Worm (Caenorhabditis elegans) whole organism, mixed stage, embryonic: ENCODE measurements around the gene D1046.18.

ENCODE experiments used
- M03D4.4 ChIP-seq: sonication (generic microtip); optimal IDR thresholded peaks from 2 replicates; lab custom pipeline; 2017; ENCODE audit warnings: mild to moderate bottlenecking, missing genetic modification characterization, missing compliant biosample characterization
- bed-3 ChIP-seq: fragments of 200-800 bp; sonication (Bioruptor generic); optimal IDR thresholded peaks from 3 replicates; lab custom pipeline; 2018; ENCODE audit warnings: mild to moderate bottlenecking, missing genetic modification characterization, moderate library complexity, missing compliant biosample characterization
- blmp-1 ChIP-seq: fragments of 150-350 bp; optimal IDR thresholded peaks from 2 replicates; lab custom pipeline; 2014; ENCODE audit warnings: missing biosample characterization, missing genetic modification characterization
- ceh-39 ChIP-seq: fragments of 150-350 bp; optimal IDR thresholded peaks from 2 replicates; lab custom pipeline; 2014; ENCODE audit warnings: missing biosample characterization, missing genetic modification characterization
- ceh-43 ChIP-seq: fragments of 200-800 bp; sonication (Bioruptor generic); optimal IDR thresholded peaks from 2 replicates; lab custom pipeline; 2018; ENCODE audit warnings: mild to moderate bottlenecking, missing genetic modification characterization, moderate library complexity, missing compliant biosample characterization
- ceh-83 ChIP-seq: fragments of 200-800 bp; sonication (Bioruptor generic); optimal IDR thresholded peaks from 2 replicates; lab custom pipeline; 2018; ENCODE audit warnings: mild to moderate bottlenecking, missing genetic modification characterization, missing compliant biosample characterization
- ces-1 ChIP-seq: fragments of 150-350 bp; optimal IDR thresholded peaks from 2 replicates; lab custom pipeline; 2014; ENCODE audit warnings: missing biosample characterization, missing genetic modification reagents, missing genetic modification characterization
- cnd-1 ChIP-seq: fragments of 200-800 bp; sonication (Bioruptor generic); optimal IDR thresholded peaks from 2 replicates; lab custom pipeline; 2018; ENCODE audit warnings: mild to moderate bottlenecking, missing genetic modification characterization, missing compliant biosample characterization
- drap-1 ChIP-seq: fragments of 200-800 bp; sonication (Bioruptor generic); optimal IDR thresholded peaks from 3 replicates; lab custom pipeline; 2018; ENCODE audit warnings: mild to moderate bottlenecking, missing genetic modification characterization, missing compliant biosample characterization
- elt-1 ChIP-seq: sonication (generic microtip); optimal IDR thresholded peaks from 2 replicates; lab custom pipeline; 2017; ENCODE audit warnings: missing genetic modification characterization, mild to moderate bottlenecking, missing compliant biosample characterization, antibody characterized with exemption, moderate library complexity, borderline replicate concordance; ENCODE audit not compliant: insufficient read depth
- elt-3 ChIP-seq: fragments of 150-350 bp; optimal IDR thresholded peaks from 2 replicates; lab custom pipeline; 2014; ENCODE audit warnings: missing biosample characterization, missing genetic modification characterization
- flh-1 ChIP-seq: fragments of 200-800 bp; sonication (Bioruptor generic); optimal IDR thresholded peaks from 2 replicates; lab custom pipeline; 2018; ENCODE audit warnings: mild to moderate bottlenecking, missing genetic modification characterization, moderate library complexity, missing compliant biosample characterization
- ham-2 ChIP-seq: fragments of 200-800 bp; sonication (Bioruptor generic); optimal IDR thresholded peaks from 2 replicates; lab custom pipeline; 2018; ENCODE audit warnings: mild to moderate bottlenecking, missing genetic modification characterization, missing compliant biosample characterization
- hlh-1 ChIP-seq: fragments of 150-350 bp; optimal IDR thresholded peaks from 2 replicates; lab custom pipeline; 2014; ENCODE audit warnings: missing biosample characterization, missing genetic modification reagents, missing genetic modification characterization
- lin-13 ChIP-seq: fragments of 150-350 bp; optimal IDR thresholded peaks from 2 replicates; lab custom pipeline; 2014; ENCODE audit warnings: missing biosample characterization, missing genetic modification characterization
- lin-32 ChIP-seq: fragments of 200-800 bp; sonication (Bioruptor generic); optimal IDR thresholded peaks from 2 replicates; lab custom pipeline; 2018; ENCODE audit warnings: mild to moderate bottlenecking, missing genetic modification characterization, missing compliant biosample characterization
- lsy-2 ChIP-seq: fragments of 150-350 bp; optimal IDR thresholded peaks from 2 replicates; lab custom pipeline; 2014; ENCODE audit warnings: missing biosample characterization, missing genetic modification characterization
- mab-5 ChIP-seq: fragments of 150-350 bp; optimal IDR thresholded peaks from 2 replicates; lab custom pipeline; 2014; ENCODE audit warnings: missing biosample characterization, missing genetic modification characterization
- mep-1 ChIP-seq: fragments of 150-350 bp; optimal IDR thresholded peaks from 2 replicates; lab custom pipeline; 2017; ENCODE audit warnings: missing biosample characterization, missing genetic modification reagents, missing genetic modification characterization, inconsistent platforms
- mls-2 ChIP-seq: sonication (generic microtip); optimal IDR thresholded peaks from 2 replicates; lab custom pipeline; 2016; ENCODE audit warnings: mild to moderate bottlenecking, missing genetic modification characterization, moderate library complexity, missing compliant biosample characterization
- nhr-12 ChIP-seq: fragments of 150-350 bp; optimal IDR thresholded peaks from 2 replicates; lab custom pipeline; 2014; ENCODE audit warnings: missing biosample characterization, missing genetic modification characterization
- nhr-2 ChIP-seq: fragments of 150-350 bp; optimal IDR thresholded peaks from 2 replicates; lab custom pipeline; 2014; ENCODE audit warnings: missing biosample characterization, missing genetic modification characterization
- nhr-237 ChIP-seq: fragments of 150-350 bp; optimal IDR thresholded peaks from 2 replicates; lab custom pipeline; 2014; ENCODE audit warnings: missing biosample characterization, missing genetic modification characterization
- nhr-28 ChIP-seq: fragments of 150-350 bp; optimal IDR thresholded peaks from 2 replicates; lab custom pipeline; 2014; ENCODE audit warnings: missing biosample characterization, missing genetic modification characterization
- nhr-76 ChIP-seq: sonication (generic microtip); optimal IDR thresholded peaks from 2 replicates; lab custom pipeline; 2017; ENCODE audit warnings: missing biosample characterization, missing genetic modification characterization
- pha-4 ChIP-seq: fragments of 150-350 bp; optimal IDR thresholded peaks from 2 replicates; lab custom pipeline; 2018; ENCODE audit warnings: missing biosample characterization, missing genetic modification reagents, missing genetic modification characterization
- sem-2 ChIP-seq: fragments of 200-800 bp; sonication (Bioruptor generic); optimal IDR thresholded peaks from 2 replicates; lab custom pipeline; 2018; ENCODE audit warnings: mild to moderate bottlenecking, missing genetic modification characterization, missing compliant biosample characterization
- sptf-1 ChIP-seq: sonication (generic microtip); optimal IDR thresholded peaks from 2 replicates; lab custom pipeline; 2017; ENCODE audit warnings: mild to moderate bottlenecking, missing genetic modification characterization, moderate library complexity, missing compliant biosample characterization
- tbx-8 ChIP-seq: fragments of 200-800 bp; sonication (Bioruptor generic); optimal IDR thresholded peaks from 2 replicates; lab custom pipeline; 2018; ENCODE audit warnings: mild to moderate bottlenecking, missing genetic modification characterization, moderate library complexity, missing compliant biosample characterization
- unc-120 ChIP-seq: sonication (generic microtip); optimal IDR thresholded peaks from 2 replicates; lab custom pipeline; 2017; ENCODE audit warnings: missing genetic modification characterization, missing compliant biosample characterization; ENCODE audit not compliant: poor library complexity, severe bottlenecking
- unc-39 ChIP-seq: fragments of 150-350 bp; optimal IDR thresholded peaks from 2 replicates; lab custom pipeline; 2014; ENCODE audit warnings: missing biosample characterization, missing genetic modification characterization
- unc-62 ChIP-seq: fragments of 150-350 bp; optimal IDR thresholded peaks from 2 replicates; lab custom pipeline; 2014; ENCODE audit warnings: missing biosample characterization, missing genetic modification reagents, missing genetic modification characterization
- zip-8 ChIP-seq: fragments of 150-350 bp; optimal IDR thresholded peaks from 2 replicates; lab custom pipeline; 2014; ENCODE audit warnings: missing biosample characterization, missing genetic modification characterization
- ztf-11 ChIP-seq: fragments of 150-350 bp; optimal IDR thresholded peaks from 2 replicates; lab custom pipeline; 2014; ENCODE audit warnings: missing biosample characterization, missing genetic modification characterization

The D1046.18 gene

ce11 chrIV:8929942-8930492 lies at the start of gene D1046.18, which contains the start of gene slc-25A26:
Gene D1046.18 (plus strand): TSS chrIV:8930242.
Gene slc-25A26 (plus strand): TSS chrIV:8930442.
- TF ChIP-seq ceh-39 (tag; lab: Kevin White, UChicago) (no peak), flh-1 (GFP tag; lab: Kevin White, UChicago) (no peak), bed-3 (GFP tag; lab: Kevin White, UChicago) (no peak), sem-2 (GFP tag; lab: Kevin White, UChicago) (no peak), tbx-8 (GFP tag; lab: Kevin White, UChicago) (no peak), nhr-76 (tag; lab: Kevin White, UChicago) (no peak)

ce11 chrIV:8881181-8881580 lies 48.9 kb upstream of the D1046.18 start, which contains the start of gene C09G9.8:
Gene C09G9.8 (plus strand): TSS chrIV:8881481.
- no peak for TF ChIP-seq zip-8
- no peak for TF ChIP-seq blmp-1
- TF ChIP-seq bed-3 (GFP tag; lab: Kevin White, UChicago), result no peak
- no peak for TF ChIP-seq elt-3
- TF ChIP-seq mep-1 (tag; lab: Kevin White, UChicago), result no peak
- TF ChIP-seq nhr-2 (tag; lab: Kevin White, UChicago), result no peak
- no peak for TF ChIP-seq unc-39
- TF ChIP-seq nhr-76 (tag; lab: Kevin White, UChicago), result no peak
- no peak for TF ChIP-seq ceh-39 (tag; lab: Kevin White, UChicago)
- TF ChIP-seq mls-2 (tag; lab: Kevin White, UChicago), result no peak
- TF ChIP-seq ces-1 (GFP tag; lab: Kevin White, UChicago), result no peak
- no peak for TF ChIP-seq sem-2 (GFP tag; lab: Kevin White, UChicago)
- TF ChIP-seq sptf-1 (tag; lab: Kevin White, UChicago), result no peak
- no peak for TF ChIP-seq flh-1 (GFP tag; lab: Kevin White, UChicago)
- TF ChIP-seq mab-5 (tag; lab: Kevin White, UChicago), result no peak
- no peak for TF ChIP-seq pha-4 (tag; lab: Kevin White, UChicago)
- TF ChIP-seq drap-1 (GFP tag; lab: Kevin White, UChicago), result no peak
- TF ChIP-seq lsy-2 (tag; lab: Kevin White, UChicago), result no peak
- no peak for TF ChIP-seq nhr-12
- TF ChIP-seq lin-32 (GFP tag; lab: Kevin White, UChicago), result no peak

ce11 chrIV:8886228-8886627 lies 43.8 kb upstream of the D1046.18 start, which contains the start of gene C09G9.5:
Gene C09G9.5 (plus strand): TSS chrIV:8886528.
- no peak for TF ChIP-seq ceh-43 (GFP tag; lab: Kevin White, UChicago)
- TF ChIP-seq ces-1 (GFP tag; lab: Kevin White, UChicago), result no peak

ce11 chrIV:8888525-8889026 lies 41.5 kb upstream of the D1046.18 start, which contains the start of gene oma-1:
Gene oma-1 (plus strand): TSS chrIV:8888976.
- TF ChIP-seq nhr-12 (no peak), unc-39 (no peak), mls-2 (tag; lab: Kevin White, UChicago) (no peak), nhr-237 (tag; lab: Kevin White, UChicago) (no peak), ceh-39 (tag; lab: Kevin White, UChicago) (no peak), tbx-8 (GFP tag; lab: Kevin White, UChicago) (no peak), blmp-1 (no peak)

ce11 chrIV:8891131-8891530 lies 38.9 kb upstream of the D1046.18 start, which contains the start of gene spr-2:
Gene spr-2 (plus strand): TSS chrIV:8891462.
- TF ChIP-seq pha-4 (tag; lab: Kevin White, UChicago), result peak; percentile 55
- TF ChIP-seq mab-5 (tag; lab: Kevin White, UChicago), result no peak
- TF ChIP-seq tbx-8 (GFP tag; lab: Kevin White, UChicago), result no peak
- no peak for TF ChIP-seq lsy-2 (tag; lab: Kevin White, UChicago)
- no peak for TF ChIP-seq drap-1 (GFP tag; lab: Kevin White, UChicago)
- no peak for TF ChIP-seq nhr-2 (tag; lab: Kevin White, UChicago)
- TF ChIP-seq flh-1 (GFP tag; lab: Kevin White, UChicago), result no peak
- TF ChIP-seq unc-62, result no peak
- no peak for TF ChIP-seq M03D4.4 (tag; lab: Kevin White, UChicago)
- no peak for TF ChIP-seq nhr-28 (tag; lab: Kevin White, UChicago)
- TF ChIP-seq ceh-43 (GFP tag; lab: Kevin White, UChicago), result no peak
- TF ChIP-seq mls-2 (tag; lab: Kevin White, UChicago), result no peak
- TF ChIP-seq ceh-83 (GFP tag; lab: Kevin White, UChicago), result no peak
- TF ChIP-seq lin-32 (GFP tag; lab: Kevin White, UChicago), result no peak
- TF ChIP-seq hlh-1 (tag; lab: Kevin White, UChicago), result no peak
- no peak for TF ChIP-seq cnd-1 (tag; lab: Kevin White, UChicago)
- no peak for TF ChIP-seq elt-1 (tag; lab: Kevin White, UChicago)
- TF ChIP-seq unc-120 (tag; lab: Kevin White, UChicago), result no peak
- no peak for TF ChIP-seq blmp-1
- no peak for TF ChIP-seq bed-3 (GFP tag; lab: Kevin White, UChicago)
- TF ChIP-seq mep-1 (tag; lab: Kevin White, UChicago), result peak; percentile 59
- TF ChIP-seq sptf-1 (tag; lab: Kevin White, UChicago), result no peak
- peak; percentile 38 for TF ChIP-seq ham-2 (GFP tag; lab: Kevin White, UChicago)
- no peak for TF ChIP-seq nhr-237 (tag; lab: Kevin White, UChicago)
- peak; percentile 83 for TF ChIP-seq ces-1 (GFP tag; lab: Kevin White, UChicago)
- no peak for TF ChIP-seq ceh-39 (tag; lab: Kevin White, UChicago)
- no peak for TF ChIP-seq unc-39
- no peak for TF ChIP-seq ztf-11 (tag; lab: Kevin White, UChicago)
- peak; percentile 5 for TF ChIP-seq lin-13 (tag; lab: Kevin White, UChicago)
- no peak for TF ChIP-seq elt-3
